Worm (Caenorhabditis elegans): ENCODE results near the gene grl-3.
"Not testable (repeated sequence)": the region's sequence is repeated elsewhere in the genome, so short reads cannot be mapped to it uniquely, and the experiment has no call there.

The grl-3 gene

DNA sequence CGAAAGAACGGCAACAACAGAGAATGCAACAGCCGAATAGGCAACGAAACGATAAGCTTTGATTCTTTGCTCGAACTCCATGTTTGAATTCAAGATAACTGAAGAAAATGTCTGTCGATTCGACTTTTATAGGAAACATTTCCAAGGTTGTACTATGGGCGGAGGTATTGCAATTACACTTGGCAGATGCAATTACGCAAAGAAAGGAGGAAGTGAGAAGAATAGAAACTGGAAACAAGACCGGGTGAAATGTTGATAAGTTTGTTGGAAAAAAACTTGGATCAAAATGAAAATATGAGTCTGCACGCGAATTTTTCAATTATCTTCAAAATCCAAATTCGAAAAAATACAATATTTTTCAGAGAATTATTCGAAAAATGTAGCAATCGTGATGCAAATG, 21.5 kb upstream of the grl-3 start, which contains the start of gene col-155:
Gene col-155 (minus strand): TSS at position 101 of the 400 bp plus-strand sequence.
- no peak for TF ChIP-seq K09A11.1 (tag; optimal IDR thresholded peaks at IDR 0.05; ENCODE audit: insufficient read depth)
- no peak for TF ChIP-seq unc-42 (tag; optimal IDR thresholded peaks at IDR 0.05)
- no peak for TF ChIP-seq unc-55 (GFP tag; optimal IDR thresholded peaks at IDR 0.05)
- no peak for TF ChIP-seq elt-4 (tag; optimal IDR thresholded peaks at IDR 0.05)
- TF ChIP-seq ceh-48 (tag; optimal IDR thresholded peaks at IDR 0.05), result no peak

DNA sequence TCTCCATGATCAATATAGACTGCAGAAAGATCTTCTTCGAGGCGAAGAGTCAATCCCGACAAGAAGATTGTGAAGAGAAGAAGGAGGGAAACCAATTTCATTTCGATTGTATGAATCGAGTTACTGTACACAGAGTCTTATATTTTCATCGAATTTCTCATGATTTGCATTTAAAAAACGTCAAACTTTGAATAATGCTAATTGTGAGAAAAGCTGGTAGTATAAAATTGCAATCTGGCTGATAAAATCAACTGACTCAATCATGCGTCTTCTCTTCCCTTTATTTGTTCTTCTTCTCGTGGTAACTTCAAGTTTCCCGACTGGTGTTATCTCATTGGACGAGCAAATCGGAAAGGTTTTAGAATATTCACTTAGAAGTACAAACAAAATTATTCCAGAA, 20.9 kb upstream of the grl-3 start, which contains the start of the genes K03B8.11 and K03B8.14:
Gene K03B8.11 (minus strand): TSS at position 101 of the 400 bp plus-strand sequence.
Gene K03B8.14 (plus strand): TSS at position 110 of the 400 bp plus-strand sequence.
- TF ChIP-seq zip-5 (tag; optimal IDR thresholded peaks at IDR 0.05), result no peak
- no peak for TF ChIP-seq fax-1 (tag; optimal IDR thresholded peaks at IDR 0.05)
- no peak for TF ChIP-seq ceh-48 (tag; optimal IDR thresholded peaks at IDR 0.05)
- TF ChIP-seq ceh-6 (GFP tag; optimal IDR thresholded peaks at IDR 0.05), result no peak
- TF ChIP-seq ceh-14 (tag; optimal IDR thresholded peaks at IDR 0.05), result no peak
- no peak for TF ChIP-seq rnt-1 (tag; optimal IDR thresholded peaks at IDR 0.05)
- no peak for TF ChIP-seq tbx-7 (tag; optimal IDR thresholded peaks at IDR 0.05)
- TF ChIP-seq npax-4 (tag; optimal IDR thresholded peaks at IDR 0.05), result no peak
- no peak for TF ChIP-seq odd-2 (tag; optimal IDR thresholded peaks at IDR 0.05)
- no peak for TF ChIP-seq ztf-16 (tag; optimal IDR thresholded peaks at IDR 0.05)
- TF ChIP-seq ceh-2 (tag; optimal IDR thresholded peaks at IDR 0.05), result no peak
- no peak for TF ChIP-seq tbx-2 (tag; optimal IDR thresholded peaks at IDR 0.05)
- TF ChIP-seq dve-1 (tag; optimal IDR thresholded peaks at IDR 0.05), result no peak
- TF ChIP-seq nhr-11 (tag; optimal IDR thresholded peaks at IDR 0.05), result no peak
- no peak for TF ChIP-seq C38D4.7 (GFP tag; optimal IDR thresholded peaks at IDR 0.05)
- TF ChIP-seq pqm-1 (tag; optimal IDR thresholded peaks at IDR 0.05), result no peak
- TF ChIP-seq hlh-13 (GFP tag; optimal IDR thresholded peaks at IDR 0.05), result no peak
- TF ChIP-seq ceh-19 (GFP tag; optimal IDR thresholded peaks at IDR 0.05), result no peak
- TF ChIP-seq dmd-4 (tag; optimal IDR thresholded peaks at IDR 0.05; ENCODE audit: borderline replicate concordance), result no peak

DNA sequence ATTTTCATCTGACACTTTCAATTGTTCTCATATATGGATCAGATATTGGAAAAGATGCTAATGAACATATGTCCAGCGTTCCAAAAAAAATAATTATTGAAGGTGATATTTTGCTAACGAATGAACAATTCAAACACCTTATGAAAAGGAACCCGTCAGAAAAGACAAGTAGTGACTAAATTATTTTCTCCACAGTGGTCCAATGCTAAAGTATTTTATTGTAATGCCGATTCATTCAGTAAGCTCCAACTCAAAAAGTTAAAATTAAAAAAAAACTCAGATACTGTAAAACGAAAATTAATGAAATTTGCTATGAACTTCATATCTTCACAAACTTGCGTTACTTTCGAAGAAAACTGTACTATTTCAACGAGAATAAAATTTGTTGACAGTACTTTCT, 19.3 kb upstream of the grl-3 start, which contains the start of gene nas-16:
Gene nas-16 (plus strand): TSS at position 301 of the 400 bp plus-strand sequence.
- TF ChIP-seq nhr-11 (tag; optimal IDR thresholded peaks at IDR 0.05) (no peak), ceh-9 (tag; optimal IDR thresholded peaks at IDR 0.05) (no peak), ref-2 (tag; optimal IDR thresholded peaks at IDR 0.05) (no peak), dmd-4 (tag; optimal IDR thresholded peaks at IDR 0.05; ENCODE audit: borderline replicate concordance) (no peak), nfya-1 (tag; optimal IDR thresholded peaks at IDR 0.05) (no peak), lin-11 (tag; optimal IDR thresholded peaks at IDR 0.05) (no peak), ceh-34 (tag; optimal IDR thresholded peaks at IDR 0.05) (no peak), npax-4 (tag; optimal IDR thresholded peaks at IDR 0.05) (no peak), pax-1 (tag; optimal IDR thresholded peaks at IDR 0.05) (no peak), tbx-2 (tag; optimal IDR thresholded peaks at IDR 0.05) (no peak), ceh-2 (tag; optimal IDR thresholded peaks at IDR 0.05) (no peak), pat-9 (tag; optimal IDR thresholded peaks at IDR 0.05) (no peak), ceh-48 (tag; optimal IDR thresholded peaks at IDR 0.05) (no peak), odd-2 (tag; optimal IDR thresholded peaks at IDR 0.05) (no peak), ztf-16 (tag; optimal IDR thresholded peaks at IDR 0.05) (no peak), T23F11.4 (GFP tag; optimal IDR thresholded peaks at IDR 0.05) (no peak), ets-4 (tag; optimal IDR thresholded peaks at IDR 0.05) (no peak), rnt-1 (tag; optimal IDR thresholded peaks at IDR 0.05) (no peak), zip-5 (tag; optimal IDR thresholded peaks at IDR 0.05) (no peak), ceh-18 (tag; optimal IDR thresholded peaks at IDR 0.05) (no peak)

DNA sequence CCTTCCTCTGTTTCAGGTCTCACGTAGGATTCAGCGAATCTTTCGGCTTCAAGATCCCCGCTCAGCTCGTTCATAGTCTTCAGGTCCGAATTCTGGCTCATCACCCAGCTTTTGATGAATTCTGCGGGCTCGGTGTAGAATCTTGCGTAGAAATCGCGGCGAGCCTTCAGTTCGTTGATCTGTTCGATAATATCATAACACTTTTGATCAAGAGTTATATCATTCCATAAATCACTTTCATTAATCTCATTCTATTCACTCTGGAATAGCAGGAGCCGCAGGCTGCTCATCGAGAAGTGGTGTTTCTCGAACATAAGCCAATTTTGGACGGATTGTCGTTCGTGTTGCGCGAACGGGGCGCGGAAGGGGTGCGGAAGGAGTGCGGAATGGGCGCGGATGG, 16.3 kb upstream of the grl-3 start, which contains the start of gene K03B8.4:
Gene K03B8.4 (minus strand): TSS at position 101 of the 400 bp plus-strand sequence.
- TF ChIP-seq ttx-3, ceh-24, hlh-15 (tag; optimal IDR thresholded peaks at IDR 0.05): not testable (repeated sequence)
